Worm (Caenorhabditis elegans) whole organism, mixed stage, embryonic: Measurements from ENCODE around the gene R10E8.6.

Source experiments
- M03D4.4 ChIP-seq: sonication (generic microtip); optimal IDR thresholded peaks from 2 replicates; lab custom pipeline; 2017; ENCODE audit warnings: mild to moderate bottlenecking, missing genetic modification characterization, missing compliant biosample characterization
- bed-3 ChIP-seq: fragments of 200-800 bp; sonication (Bioruptor generic); optimal IDR thresholded peaks from 3 replicates; lab custom pipeline; 2018; ENCODE audit warnings: mild to moderate bottlenecking, missing genetic modification characterization, moderate library complexity, missing compliant biosample characterization
- blmp-1 ChIP-seq: fragments of 150-350 bp; optimal IDR thresholded peaks from 2 replicates; lab custom pipeline; 2014; ENCODE audit warnings: missing biosample characterization, missing genetic modification characterization
- ceh-39 ChIP-seq: fragments of 150-350 bp; optimal IDR thresholded peaks from 2 replicates; lab custom pipeline; 2014; ENCODE audit warnings: missing biosample characterization, missing genetic modification characterization
- ceh-43 ChIP-seq: fragments of 200-800 bp; sonication (Bioruptor generic); optimal IDR thresholded peaks from 2 replicates; lab custom pipeline; 2018; ENCODE audit warnings: mild to moderate bottlenecking, missing genetic modification characterization, moderate library complexity, missing compliant biosample characterization
- ces-1 ChIP-seq: fragments of 150-350 bp; optimal IDR thresholded peaks from 2 replicates; lab custom pipeline; 2014; ENCODE audit warnings: missing biosample characterization, missing genetic modification reagents, missing genetic modification characterization
- cnd-1 ChIP-seq: fragments of 200-800 bp; sonication (Bioruptor generic); optimal IDR thresholded peaks from 2 replicates; lab custom pipeline; 2018; ENCODE audit warnings: mild to moderate bottlenecking, missing genetic modification characterization, missing compliant biosample characterization
- drap-1 ChIP-seq: fragments of 200-800 bp; sonication (Bioruptor generic); optimal IDR thresholded peaks from 3 replicates; lab custom pipeline; 2018; ENCODE audit warnings: mild to moderate bottlenecking, missing genetic modification characterization, missing compliant biosample characterization
- elt-3 ChIP-seq: fragments of 150-350 bp; optimal IDR thresholded peaks from 2 replicates; lab custom pipeline; 2014; ENCODE audit warnings: missing biosample characterization, missing genetic modification characterization
- flh-1 ChIP-seq: fragments of 200-800 bp; sonication (Bioruptor generic); optimal IDR thresholded peaks from 2 replicates; lab custom pipeline; 2018; ENCODE audit warnings: mild to moderate bottlenecking, missing genetic modification characterization, moderate library complexity, missing compliant biosample characterization
- ham-2 ChIP-seq: fragments of 200-800 bp; sonication (Bioruptor generic); optimal IDR thresholded peaks from 2 replicates; lab custom pipeline; 2018; ENCODE audit warnings: mild to moderate bottlenecking, missing genetic modification characterization, missing compliant biosample characterization
- hlh-1 ChIP-seq: fragments of 150-350 bp; optimal IDR thresholded peaks from 2 replicates; lab custom pipeline; 2014; ENCODE audit warnings: missing biosample characterization, missing genetic modification reagents, missing genetic modification characterization
- lin-13 ChIP-seq: fragments of 150-350 bp; optimal IDR thresholded peaks from 2 replicates; lab custom pipeline; 2014; ENCODE audit warnings: missing biosample characterization, missing genetic modification characterization
- lsy-2 ChIP-seq: fragments of 150-350 bp; optimal IDR thresholded peaks from 2 replicates; lab custom pipeline; 2014; ENCODE audit warnings: missing biosample characterization, missing genetic modification characterization
- mep-1 ChIP-seq: fragments of 150-350 bp; optimal IDR thresholded peaks from 2 replicates; lab custom pipeline; 2017; ENCODE audit warnings: missing biosample characterization, missing genetic modification reagents, missing genetic modification characterization, inconsistent platforms
- mls-2 ChIP-seq: sonication (generic microtip); optimal IDR thresholded peaks from 2 replicates; lab custom pipeline; 2016; ENCODE audit warnings: mild to moderate bottlenecking, missing genetic modification characterization, moderate library complexity, missing compliant biosample characterization
- nhr-12 ChIP-seq: fragments of 150-350 bp; optimal IDR thresholded peaks from 2 replicates; lab custom pipeline; 2014; ENCODE audit warnings: missing biosample characterization, missing genetic modification characterization
- nhr-2 ChIP-seq: fragments of 150-350 bp; optimal IDR thresholded peaks from 2 replicates; lab custom pipeline; 2014; ENCODE audit warnings: missing biosample characterization, missing genetic modification characterization
- nhr-237 ChIP-seq: fragments of 150-350 bp; optimal IDR thresholded peaks from 2 replicates; lab custom pipeline; 2014; ENCODE audit warnings: missing biosample characterization, missing genetic modification characterization
- nhr-28 ChIP-seq: fragments of 150-350 bp; optimal IDR thresholded peaks from 2 replicates; lab custom pipeline; 2014; ENCODE audit warnings: missing biosample characterization, missing genetic modification characterization
- pha-4 ChIP-seq: fragments of 150-350 bp; optimal IDR thresholded peaks from 2 replicates; lab custom pipeline; 2018; ENCODE audit warnings: missing biosample characterization, missing genetic modification reagents, missing genetic modification characterization
- sem-2 ChIP-seq: fragments of 200-800 bp; sonication (Bioruptor generic); optimal IDR thresholded peaks from 2 replicates; lab custom pipeline; 2018; ENCODE audit warnings: mild to moderate bottlenecking, missing genetic modification characterization, missing compliant biosample characterization
- snpc-4 ChIP-seq: fragments of 150-350 bp; optimal IDR thresholded peaks from 2 replicates; lab custom pipeline; 2014; ENCODE audit warnings: missing biosample characterization, missing genetic modification characterization
- sptf-1 ChIP-seq: sonication (generic microtip); optimal IDR thresholded peaks from 2 replicates; lab custom pipeline; 2017; ENCODE audit warnings: mild to moderate bottlenecking, missing genetic modification characterization, moderate library complexity, missing compliant biosample characterization
- tbx-8 ChIP-seq: fragments of 200-800 bp; sonication (Bioruptor generic); optimal IDR thresholded peaks from 2 replicates; lab custom pipeline; 2018; ENCODE audit warnings: mild to moderate bottlenecking, missing genetic modification characterization, moderate library complexity, missing compliant biosample characterization
- unc-120 ChIP-seq: sonication (generic microtip); optimal IDR thresholded peaks from 2 replicates; lab custom pipeline; 2017; ENCODE audit warnings: missing genetic modification characterization, missing compliant biosample characterization; ENCODE audit not compliant: poor library complexity, severe bottlenecking
- unc-39 ChIP-seq: fragments of 150-350 bp; optimal IDR thresholded peaks from 2 replicates; lab custom pipeline; 2014; ENCODE audit warnings: missing biosample characterization, missing genetic modification characterization
- unc-62 ChIP-seq: fragments of 150-350 bp; optimal IDR thresholded peaks from 2 replicates; lab custom pipeline; 2014; ENCODE audit warnings: missing biosample characterization, missing genetic modification reagents, missing genetic modification characterization
- zip-8 ChIP-seq: fragments of 150-350 bp; optimal IDR thresholded peaks from 2 replicates; lab custom pipeline; 2014; ENCODE audit warnings: missing biosample characterization, missing genetic modification characterization
- ztf-11 ChIP-seq: fragments of 150-350 bp; optimal IDR thresholded peaks from 2 replicates; lab custom pipeline; 2014; ENCODE audit warnings: missing biosample characterization, missing genetic modification characterization

R10E8.6 gene

DNA sequence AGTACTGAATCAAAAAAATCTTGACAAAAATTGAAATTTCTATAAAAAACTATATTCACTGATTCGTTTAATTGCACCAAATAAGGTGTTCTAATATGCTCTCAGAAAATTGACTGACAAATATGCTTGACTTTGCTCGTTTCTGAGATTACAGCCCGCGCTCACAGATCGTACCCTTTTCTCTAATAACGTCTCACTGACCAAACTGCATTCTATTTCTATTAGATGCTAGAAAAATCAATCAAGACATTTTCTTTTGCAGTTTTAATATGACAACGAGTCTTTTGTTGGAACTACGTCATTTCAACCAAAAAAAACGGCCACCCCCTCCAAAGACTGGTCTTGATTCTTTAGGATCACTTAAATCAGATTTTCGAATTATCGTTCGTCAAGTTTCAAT, 16.4 kb upstream of the R10E8.6 start, which contains the start of gene clec-247:
Gene clec-247 (plus strand): TSS at position 301 of the 400 bp plus-strand sequence.
- TF ChIP-seq pha-4 (tag; lab: Kevin White, UChicago) (no peak), ceh-43 (GFP tag; lab: Kevin White, UChicago) (no peak), lsy-2 (tag; lab: Kevin White, UChicago) (no peak), sptf-1 (tag; lab: Kevin White, UChicago) (no peak), sem-2 (GFP tag; lab: Kevin White, UChicago) (no peak), cnd-1 (tag; lab: Kevin White, UChicago) (no peak), ceh-39 (tag; lab: Kevin White, UChicago) (no peak), mep-1 (tag; lab: Kevin White, UChicago) (no peak), snpc-4 (tag; lab: Kevin White, UChicago) (no peak), elt-3 (tag; lab: Kevin White, UChicago) (no peak), M03D4.4 (tag; lab: Kevin White, UChicago) (no peak), flh-1 (no peak), ztf-11 (no peak), blmp-1 (tag; lab: Kevin White, UChicago) (no peak)

DNA sequence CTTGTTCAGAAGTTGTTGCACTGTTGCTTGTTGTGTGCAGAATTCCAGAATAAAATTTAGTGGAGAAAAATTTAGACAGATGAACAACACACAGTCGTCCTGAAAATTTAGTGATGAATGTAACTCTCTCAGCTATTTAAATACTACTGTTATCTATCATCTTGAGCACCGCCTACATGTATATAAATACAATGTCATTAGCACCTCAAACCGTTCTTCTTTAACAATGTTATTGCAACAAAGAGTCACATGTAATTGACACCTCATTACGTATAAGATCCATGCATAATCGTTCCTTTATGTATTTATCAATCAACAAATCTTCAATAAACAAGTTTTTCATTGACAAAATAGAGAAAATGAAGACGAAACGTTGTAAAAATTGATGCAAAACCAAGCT, 14.6 kb upstream of the R10E8.6 start, which contains the start of gene Y51A2A.16:
Gene Y51A2A.16 (minus strand): TSS at position 101 of the 400 bp plus-strand sequence.
- TF ChIP-seq bed-3 (GFP tag; lab: Kevin White, UChicago) (no peak), ham-2 (no peak), lin-13 (tag; lab: Kevin White, UChicago) (no peak), flh-1 (no peak), elt-3 (tag; lab: Kevin White, UChicago) (no peak), tbx-8 (GFP tag; lab: Kevin White, UChicago) (no peak), hlh-1 (tag; lab: Kevin White, UChicago) (no peak), zip-8 (tag; lab: Kevin White, UChicago) (no peak), nhr-2 (tag; lab: Kevin White, UChicago) (no peak)

ce11 chrV:18270403-18270802, 4.2 kb upstream of the R10E8.6 start, which contains the start of gene Y37H2C.4:
TSS of gene Y37H2C.4 (plus strand) at chrV:18270703.
- TF ChIP-seq elt-3 (tag; lab: Kevin White, UChicago): no peak
- no peak for TF ChIP-seq ces-1 (GFP tag; lab: Kevin White, UChicago)
- no peak for TF ChIP-seq nhr-12 (tag; lab: Kevin White, UChicago)
- TF ChIP-seq tbx-8 (GFP tag; lab: Kevin White, UChicago): no peak
- TF ChIP-seq ceh-43 (GFP tag; lab: Kevin White, UChicago): no peak
- no peak for TF ChIP-seq pha-4 (tag; lab: Kevin White, UChicago)

- TF ChIP-seq unc-62 (no peak), nhr-237 (tag; lab: Kevin White, UChicago) (no peak), flh-1 (no peak), mep-1 (tag; lab: Kevin White, UChicago) (no peak), unc-39 (tag; lab: Kevin White, UChicago) (no peak), drap-1 (GFP tag; lab: Kevin White, UChicago) (no peak)
- TF ChIP-seq, all 35 proteins: peak for 0
Measured at ce11 chrV:18269885-18270284, 3.7 kb upstream of the R10E8.6 start, which contains the start of gene skr-6. TSS of gene skr-6 (minus strand) at chrV:18269985.

ce11 chrV:18268744-18269143, 2.6 kb upstream of the R10E8.6 start, which contains the start of gene fbxa-213:
TSS of gene fbxa-213 (minus strand) at chrV:18268844.
- no peak for TF ChIP-seq snpc-4 (tag; lab: Kevin White, UChicago)
- TF ChIP-seq tbx-8 (GFP tag; lab: Kevin White, UChicago): no peak
- TF ChIP-seq, all 35 proteins: peak for 0

- TF ChIP-seq unc-120 (no peak), unc-62 (no peak), cnd-1 (tag; lab: Kevin White, UChicago) (no peak), nhr-28 (tag; lab: Kevin White, UChicago) (no peak), mls-2 (no peak), nhr-237 (tag; lab: Kevin White, UChicago) (no peak), sptf-1 (tag; lab: Kevin White, UChicago) (no peak), drap-1 (GFP tag; lab: Kevin White, UChicago) (no peak), bed-3 (GFP tag; lab: Kevin White, UChicago) (no peak), ceh-43 (GFP tag; lab: Kevin White, UChicago) (no peak), blmp-1 (tag; lab: Kevin White, UChicago) (no peak), hlh-1 (tag; lab: Kevin White, UChicago) (no peak), nhr-2 (tag; lab: Kevin White, UChicago) (no peak), unc-39 (tag; lab: Kevin White, UChicago) (no peak), ham-2 (no peak), elt-3 (tag; lab: Kevin White, UChicago) (no peak), tbx-8 (GFP tag; lab: Kevin White, UChicago) (no peak), M03D4.4 (tag; lab: Kevin White, UChicago) (no peak), ztf-11 (no peak), snpc-4 (tag; lab: Kevin White, UChicago) (no peak)
Measured at ce11 chrV:18265514-18265913, 677 bp downstream of the R10E8.6 start.
